Fruit fly (Drosophila melanogaster) whole organism, wandering third instar larva: ENCODE measurements around the gene CG18265.

ENCODE experiments used
- Abd-B ChIP-seq: fragments of >200 bp; optimal IDR thresholded peaks from 2 replicates; lab custom pipeline; 2017; ENCODE audit warnings: missing biosample characterization, missing genetic modification characterization
- CG9705 ChIP-seq: fragments of 200-800 bp; sonication (Bioruptor generic); optimal IDR thresholded peaks from 2 replicates; lab custom pipeline; 2018; ENCODE audit warnings: missing biosample characterization, mild to moderate bottlenecking, missing genetic modification characterization
- CrebA ChIP-seq: fragments of 200-800 bp; sonication (Bioruptor generic); optimal IDR thresholded peaks from 2 replicates; lab custom pipeline; 2016; ENCODE audit warnings: missing biosample characterization, mild to moderate bottlenecking, missing genetic modification characterization, borderline replicate concordance
- Dfd ChIP-seq: fragments of >200 bp; optimal IDR thresholded peaks from 2 replicates; lab custom pipeline; 2017; ENCODE audit warnings: missing biosample characterization, missing genetic modification characterization
- Mio ChIP-seq: sonication (Bioruptor generic); optimal IDR thresholded peaks from 2 replicates; lab custom pipeline; 2016; ENCODE audit warnings: missing biosample characterization, missing genetic modification characterization
- Myc ChIP-seq: fragments of >200 bp; optimal IDR thresholded peaks from 2 replicates; lab custom pipeline; 2017
- br ChIP-seq: fragments of 200-800 bp; sonication (Bioruptor generic); optimal IDR thresholded peaks from 2 replicates; lab custom pipeline; 2016; ENCODE audit warnings: missing biosample characterization, missing genetic modification characterization
- h ChIP-seq: fragments of 200-800 bp; sonication (Bioruptor generic); optimal IDR thresholded peaks from 3 replicates; lab custom pipeline; 2016; ENCODE audit warnings: missing biosample characterization, mild to moderate bottlenecking, missing genetic modification characterization

dm6 chr3L:17441602-17442001, 2.4 kb downstream of the CG18265 start:
- TF ChIP-seq Abd-B (GFP tag; lab: Kevin White, UChicago), result no peak
- TF ChIP-seq Dfd (GFP tag; lab: Kevin White, UChicago), result peak; percentile 72
- no peak for TF ChIP-seq CrebA (GFP tag; lab: Kevin White, UChicago)
- no peak for TF ChIP-seq Mio (GFP tag; lab: Kevin White, UChicago)
- TF ChIP-seq CG9705, result no peak
- no peak for TF ChIP-seq Myc (lab: Kevin White, UChicago)
- TF ChIP-seq h (GFP tag; lab: Kevin White, UChicago), result no peak
- no peak for TF ChIP-seq br (GFP tag; lab: Kevin White, UChicago)
